Fruit fly (Drosophila melanogaster) whole organism: ENCODE measurements around the gene Hrd3.

Source experiments
- Dll ChIP-seq: fragments of >200 bp; optimal IDR thresholded peaks from 2 replicates; lab custom pipeline; 2017
- EcR ChIP-seq, 2 experiments: fragments of >200 bp; optimal IDR thresholded peaks; 2 replicates each; lab custom pipeline; 2017; ENCODE audit warnings: missing biosample characterization in 2 of 2, missing genetic modification characterization in 2 of 2, missing genetic modification reagents in 2 of 2
- pan ChIP-seq: fragments of >200 bp; optimal IDR thresholded peaks from 2 replicates; lab custom pipeline; 2017
- usp ChIP-seq: fragments of >200 bp; optimal IDR thresholded peaks from 2 replicates; lab custom pipeline; 2017; ENCODE audit warnings: missing biosample characterization, missing genetic modification characterization, mixed read lengths

DNA sequence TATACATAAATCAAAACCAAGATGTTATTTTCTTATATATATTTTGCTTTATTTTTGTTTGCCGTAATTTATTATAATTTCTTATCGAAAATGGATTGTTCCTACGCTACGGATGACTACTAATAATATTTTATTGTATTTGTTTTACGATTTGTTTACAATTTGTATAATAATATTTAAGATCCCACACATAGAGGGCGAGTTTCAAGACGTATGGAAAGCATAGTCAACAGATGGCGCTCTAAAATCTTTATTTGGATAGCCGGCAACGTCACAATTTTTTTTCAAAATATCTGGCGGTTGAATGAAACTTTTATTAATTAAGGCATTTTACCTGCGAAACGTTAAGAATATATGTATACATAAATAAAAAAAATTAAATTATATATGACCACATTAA is 36.4 kb downstream of the Hrd3 start:
- TF ChIP-seq pan (lab: Kevin White, UChicago): no peak
- no peak for TF ChIP-seq EcR (GFP tag; optimal IDR thresholded peaks at IDR 0.05; lab: Kevin White, UChicago)
- TF ChIP-seq Dll (lab: Kevin White, UChicago): no peak
- no peak for TF ChIP-seq usp (GFP tag; lab: Kevin White, UChicago)
